Worm (Caenorhabditis elegans) whole organism, mixed stage, embryonic: ENCODE results near the gene oac-2.

ENCODE experiments used
- lsy-2 ChIP-seq: fragments of 150-350 bp; optimal IDR thresholded peaks from 2 replicates; lab custom pipeline; 2014; ENCODE audit warnings: missing biosample characterization, missing genetic modification characterization
- nhr-2 ChIP-seq: fragments of 150-350 bp; optimal IDR thresholded peaks from 2 replicates; lab custom pipeline; 2014; ENCODE audit warnings: missing biosample characterization, missing genetic modification characterization
- nhr-237 ChIP-seq: fragments of 150-350 bp; optimal IDR thresholded peaks from 2 replicates; lab custom pipeline; 2014; ENCODE audit warnings: missing biosample characterization, missing genetic modification characterization
- snpc-4 ChIP-seq: fragments of 150-350 bp; optimal IDR thresholded peaks from 2 replicates; lab custom pipeline; 2014; ENCODE audit warnings: missing biosample characterization, missing genetic modification characterization
- unc-62 ChIP-seq: fragments of 150-350 bp; optimal IDR thresholded peaks from 2 replicates; lab custom pipeline; 2014; ENCODE audit warnings: missing biosample characterization, missing genetic modification reagents, missing genetic modification characterization

DNA sequence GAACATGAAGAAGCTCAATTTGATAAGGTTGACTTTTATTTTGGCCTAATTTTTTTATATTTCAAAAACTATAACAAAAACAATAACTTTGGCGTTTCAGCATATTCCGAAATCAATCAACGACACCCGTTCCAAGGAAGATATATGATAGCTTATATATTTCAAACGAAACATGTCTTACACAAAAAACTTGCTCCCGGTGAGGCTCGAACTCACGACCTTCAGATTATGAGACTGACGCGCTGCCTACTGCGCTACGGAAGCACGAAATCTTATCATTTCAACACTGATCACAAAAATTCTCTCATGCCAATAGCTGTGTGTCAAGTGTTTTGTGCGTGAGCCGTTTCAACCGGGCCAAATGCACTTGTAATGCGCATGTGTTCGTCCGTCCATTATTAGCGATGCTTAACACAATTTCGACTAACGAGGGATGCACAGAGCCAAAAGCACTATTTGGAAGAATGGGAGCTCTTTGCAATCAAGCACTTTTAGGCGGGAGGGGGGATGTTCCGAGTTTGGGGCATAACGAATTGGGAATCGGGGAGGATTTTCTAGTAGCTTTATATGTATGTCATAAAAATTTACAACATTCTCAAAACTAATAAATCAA, 19.7 kb downstream of the oac-2 start:
- no peak for TF ChIP-seq nhr-237
- TF ChIP-seq nhr-2 = no peak
- TF ChIP-seq lsy-2 = no peak
- no peak for TF ChIP-seq snpc-4 (tag; lab: Kevin White, UChicago)
- no peak for TF ChIP-seq unc-62 (GFP tag; lab: Kevin White, UChicago)
